Worm (Caenorhabditis elegans): Measurements from ENCODE around the gene str-79.

Gene str-79

DNA sequence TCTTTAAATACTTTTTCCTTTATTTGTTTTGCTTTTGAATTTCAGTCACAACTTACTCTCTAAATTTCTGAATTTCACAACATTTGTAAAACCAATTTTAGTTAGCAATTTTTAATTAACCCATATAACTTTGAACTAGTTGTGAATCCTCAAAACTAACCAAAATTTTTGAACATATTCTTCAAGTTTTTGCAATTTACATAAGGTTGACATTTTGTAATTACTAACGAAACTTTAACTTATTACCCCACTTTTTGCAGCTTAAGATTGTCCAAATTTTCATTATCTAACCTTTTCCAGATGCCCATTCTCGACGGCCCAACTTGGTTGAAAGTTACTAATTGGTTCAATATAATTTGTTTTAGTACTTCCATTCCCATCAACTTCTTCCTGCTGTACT is at the start of gene str-79:
TSS of gene str-79 (plus strand) at position 301 of the 400 bp plus-strand sequence.
- TF ChIP-seq ceh-82 (tag; optimal IDR thresholded peaks at IDR 0.05) = no peak
- TF ChIP-seq T20F7.1 (GFP tag; optimal IDR thresholded peaks at IDR 0.05) = no peak
- TF ChIP-seq nhr-42 (GFP tag; IDR thresholded peaks at IDR 0.05) = no peak
- peak; percentile 84 for TF ChIP-seq aha-1 (tag)
- no peak for TF ChIP-seq jun-1 (tag; optimal IDR thresholded peaks at IDR 0.05)

DNA sequence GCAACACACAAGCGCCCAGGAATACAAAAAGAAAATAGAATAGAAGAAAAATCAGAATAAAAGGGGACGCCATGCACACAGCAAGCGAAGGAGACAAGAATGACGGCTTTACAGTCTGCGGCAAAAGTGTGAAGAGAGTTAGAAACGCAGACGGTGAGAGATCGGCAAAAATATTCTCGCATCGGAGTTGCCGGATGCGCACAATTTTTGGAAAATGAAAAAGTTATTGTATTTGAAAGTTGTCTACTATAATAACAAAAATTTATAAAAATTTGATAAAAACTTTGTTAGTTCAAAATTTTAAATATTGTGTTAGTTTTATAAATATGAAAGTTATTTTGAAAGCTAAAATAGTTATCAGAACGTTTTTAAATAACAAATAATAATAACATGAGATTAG is 47.4 kb upstream of the str-79 start, which contains the start of gene ZC53.22:
TSS of gene ZC53.22 (minus strand) at position 101 of the 400 bp plus-strand sequence.
- TF ChIP-seq fos-1 (tag; optimal IDR thresholded peaks at IDR 0.05) = no peak
- no peak for TF ChIP-seq php-3 (GFP tag; IDR thresholded peaks at IDR 0.05)
- TF ChIP-seq lsy-2 (tag; optimal IDR thresholded peaks at IDR 0.05) = no peak
- TF ChIP-seq snpc-4 (tag; optimal IDR thresholded peaks at IDR 0.05) = no peak
- TF ChIP-seq ceh-44 (GFP tag; IDR thresholded peaks at IDR 0.05) = no peak
- TF ChIP-seq daf-8 (GFP tag; IDR thresholded peaks at IDR 0.05) = no peak
- no peak for TF ChIP-seq T20F7.1 (GFP tag; optimal IDR thresholded peaks at IDR 0.05)
- TF ChIP-seq egl-27 (tag; optimal IDR thresholded peaks at IDR 0.05) = no peak
- TF ChIP-seq R02D3.7 (tag; optimal IDR thresholded peaks at IDR 0.05) = no peak
- no peak for TF ChIP-seq lin-13 (GFP tag; optimal IDR thresholded peaks at IDR 0.05)
- TF ChIP-seq nhr-111 (GFP tag; optimal IDR thresholded peaks at IDR 0.05) = no peak
- TF ChIP-seq daf-19 (GFP tag; conservative IDR thresholded peaks at IDR 0.05) = no peak
- no peak for TF ChIP-seq nhr-102 (tag; optimal IDR thresholded peaks at IDR 0.05)
- no peak for TF ChIP-seq ztf-11 (tag; optimal IDR thresholded peaks at IDR 0.05)

DNA sequence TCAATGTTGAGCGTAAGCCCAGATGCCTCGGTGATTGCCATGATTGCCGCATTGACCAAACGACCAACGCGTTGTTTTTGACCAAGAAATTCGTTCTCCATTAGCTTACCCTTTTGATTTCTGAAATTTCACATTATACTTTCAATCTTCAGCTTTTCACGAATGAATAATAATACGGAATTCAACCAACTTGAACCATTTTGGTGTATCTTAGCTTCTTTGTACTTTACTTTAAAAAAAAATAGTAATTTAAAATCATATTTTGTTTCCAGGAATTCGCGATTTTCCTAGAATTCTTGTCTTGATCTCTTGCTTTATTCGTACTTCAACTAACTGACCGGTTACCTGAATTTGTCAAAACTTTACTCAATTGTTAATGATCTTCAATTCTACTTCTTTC is 45.5 kb upstream of the str-79 start, which contains the start of gene ZC53.2:
TSS of gene ZC53.2 (minus strand) at position 101 of the 400 bp plus-strand sequence.
- no peak for TF ChIP-seq D1046.2 (GFP tag; IDR thresholded peaks at IDR 0.05)
- no peak for TF ChIP-seq pha-4 (GFP tag; IDR thresholded peaks at IDR 0.05)
- TF ChIP-seq pha-4 (tag; optimal IDR thresholded peaks at IDR 0.05) = no peak
- TF ChIP-seq aly-2 (tag; optimal IDR thresholded peaks at IDR 0.05) = no peak
- TF ChIP-seq mdt-29 (GFP tag; IDR thresholded peaks at IDR 0.05) = no peak
- TF ChIP-seq sdz-12 (GFP tag; optimal IDR thresholded peaks at IDR 0.05) = no peak
- TF ChIP-seq nhr-25 (tag; optimal IDR thresholded peaks at IDR 0.05; ENCODE audit: borderline replicate concordance, insufficient read depth) = no peak
- TF ChIP-seq spr-1 (tag; optimal IDR thresholded peaks at IDR 0.05) = no peak
- no peak for TF ChIP-seq php-3 (GFP tag; IDR thresholded peaks at IDR 0.05)
- no peak for TF ChIP-seq nhr-41 (GFP tag; IDR thresholded peaks at IDR 0.05)
- TF ChIP-seq madf-5 (GFP tag; IDR thresholded peaks at IDR 0.05) = no peak
- no peak for TF ChIP-seq lin-13 (GFP tag; optimal IDR thresholded peaks at IDR 0.05)
- no peak for TF ChIP-seq jun-1 (tag; optimal IDR thresholded peaks at IDR 0.05)
- TF ChIP-seq dmd-8 (GFP tag; IDR thresholded peaks at IDR 0.05) = no peak
- TF ChIP-seq ceh-28 (tag; optimal IDR thresholded peaks at IDR 0.05) = no peak
- no peak for TF ChIP-seq gei-8 (GFP tag; optimal IDR thresholded peaks at IDR 0.05)

DNA sequence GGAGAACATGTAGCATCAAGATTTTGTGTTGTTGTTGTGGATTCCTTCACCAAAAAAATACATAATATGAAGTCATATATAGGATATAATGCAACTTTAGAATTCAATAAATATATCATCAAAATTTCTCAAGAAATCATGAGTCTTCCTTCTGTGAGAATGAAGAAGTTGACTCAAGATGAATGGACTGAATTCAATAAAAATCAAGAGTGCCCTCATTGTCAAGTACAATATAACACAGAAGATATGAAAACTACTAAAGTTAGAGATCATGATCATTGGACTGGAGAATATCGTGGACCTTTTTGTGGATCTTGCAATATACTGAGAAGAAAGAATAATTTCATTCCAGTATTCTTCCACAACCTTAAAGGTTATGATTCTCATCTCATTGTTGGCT is 34.2 kb upstream of the str-79 start:
- TF ChIP-seq egl-27 (tag; optimal IDR thresholded peaks at IDR 0.05) (no peak), unc-62 (GFP tag; optimal IDR thresholded peaks at IDR 0.05 in 1 of 2) (peak in 1 of 2 experiments; percentile 95), unc-62 (tag; optimal IDR thresholded peaks at IDR 0.05) (no peak), aha-1 (tag) (peak; percentile 67), mdl-1 (tag; optimal IDR thresholded peaks at IDR 0.05) (no peak), daf-16 (GFP tag; optimal IDR thresholded peaks at IDR 0.05) (no peak), daf-16 (tag; optimal IDR thresholded peaks at IDR 0.05) (no peak)

DNA sequence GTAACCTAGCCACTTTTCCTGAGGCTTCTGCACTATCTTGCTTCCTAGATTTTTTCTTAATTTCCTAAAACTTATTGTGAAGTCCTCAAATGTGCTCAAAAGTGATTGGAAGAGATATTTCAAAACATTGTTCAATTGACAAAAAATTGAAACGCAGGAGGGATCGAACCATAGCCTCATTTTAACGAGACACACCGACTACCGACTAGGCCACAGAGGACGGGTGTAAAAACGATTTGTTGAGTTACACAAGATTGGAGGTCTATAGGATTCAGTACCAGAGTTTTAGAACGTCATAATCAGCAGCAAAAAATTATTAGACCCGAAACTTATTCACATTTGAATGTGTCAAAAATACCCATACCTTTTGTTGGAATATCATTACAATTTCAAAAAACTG is 30.4 kb upstream of the str-79 start:
- TF ChIP-seq lin-13 (GFP tag; optimal IDR thresholded peaks at IDR 0.05) (peak; percentile 1), duxl-1 (tag; optimal IDR thresholded peaks at IDR 0.05; ENCODE audit: poor library complexity) (peak; percentile 54), lin-39 (tag; optimal IDR thresholded peaks at IDR 0.05) (no peak)

Measured in whole organism, L4 larva.